Fruit fly (Drosophila melanogaster): ENCODE data around the gene CG7950.

DNA sequence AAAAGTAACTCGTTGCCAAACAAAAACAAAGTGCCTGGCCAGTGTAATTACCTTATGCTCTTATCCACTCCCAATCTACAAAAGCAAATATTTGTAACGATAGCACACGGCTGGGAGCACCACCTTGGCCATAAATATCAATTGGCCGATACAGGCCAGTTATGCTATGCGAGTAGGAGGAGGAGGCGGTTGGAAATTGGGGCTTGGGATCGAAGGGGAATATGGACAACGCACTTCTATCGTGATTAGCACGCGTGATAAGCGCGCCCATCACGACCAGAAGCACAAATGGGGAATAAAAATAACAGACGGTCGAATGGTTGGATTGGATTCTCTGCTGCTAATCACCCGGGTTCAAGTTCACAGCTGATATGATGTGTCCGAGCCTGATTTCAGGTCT lies 49.9 kb downstream of the CG7950 start:
- TF ChIP-seq Sin3A (optimal IDR thresholded peaks at IDR 0.05): no peak
- no peak for TF ChIP-seq insv (optimal IDR thresholded peaks at IDR 0.05)
- no peak for TF ChIP-seq ttk (optimal IDR thresholded peaks at IDR 0.05)
- no peak for TF ChIP-seq h (optimal IDR thresholded peaks at IDR 0.05)
- TF ChIP-seq psq (optimal IDR thresholded peaks at IDR 0.05): no peak
- no peak for TF ChIP-seq Myc (optimal IDR thresholded peaks at IDR 0.05)
